Fruit fly (Drosophila melanogaster) whole organism, embryonic: Measurements from ENCODE around the gene CG13921.

Experiments
- Bgb ChIP-seq: fragments of 200-800 bp; sonication (Bioruptor generic); IDR thresholded peaks from 2 replicates; pipeline ENCODE4 v1.3.6; 2022; ENCODE audit warnings: missing biosample characterization, missing genetic modification characterization; ENCODE audit not compliant: partially characterized antibody
- CG10209 ChIP-seq: fragments of 200-800 bp; sonication (Bioruptor generic); optimal IDR thresholded peaks from 3 replicates; lab custom pipeline; 2017; ENCODE audit warnings: missing biosample characterization, mild to moderate bottlenecking, missing genetic modification characterization, missing genetic modification reagents
- CG10431 ChIP-seq: fragments of 200-800 bp; sonication (Bioruptor generic); optimal IDR thresholded peaks from 3 replicates; lab custom pipeline; 2018; ENCODE audit warnings: missing biosample characterization, mild to moderate bottlenecking, missing genetic modification characterization
- CG10979 ChIP-seq: fragments of 200-800 bp; sonication (Bioruptor generic); optimal IDR thresholded peaks from 2 replicates; lab custom pipeline; 2018; ENCODE audit warnings: missing biosample characterization, mild to moderate bottlenecking, missing genetic modification characterization, moderate library complexity
- CG11560 ChIP-seq: fragments of 200-800 bp; sonication (Bioruptor generic); IDR thresholded peaks from 3 replicates; pipeline ENCODE4 v1.3.6; 2022; ENCODE audit warnings: missing biosample characterization, missing genetic modification characterization
- CG13287 ChIP-seq: fragments of 200-800 bp; sonication (Bioruptor generic); IDR thresholded peaks from 2 replicates; pipeline ENCODE4 v1.3.6; 2022; ENCODE audit warnings: missing biosample characterization, missing genetic modification characterization; ENCODE audit not compliant: partially characterized antibody
- CG14860 ChIP-seq: fragments of 200-800 bp; sonication (Bioruptor generic); IDR thresholded peaks from 3 replicates; pipeline ENCODE4 v1.3.6; 2022; ENCODE audit warnings: missing biosample characterization, missing genetic modification characterization; ENCODE audit not compliant: partially characterized antibody
- CG15601 ChIP-seq: fragments of 200-800 bp; sonication (Bioruptor generic); optimal IDR thresholded peaks from 3 replicates; lab custom pipeline; 2019; ENCODE audit warnings: missing biosample characterization, mild to moderate bottlenecking, missing genetic modification characterization, moderate library complexity
- CG16813 ChIP-seq: fragments of 200-800 bp; sonication (Bioruptor generic); IDR thresholded peaks from 3 replicates; pipeline ENCODE4 v1.3.6; 2022; ENCODE audit warnings: missing biosample characterization, missing genetic modification characterization; ENCODE audit not compliant: partially characterized antibody
- CG17186 ChIP-seq: fragments of 200-800 bp; sonication (Bioruptor generic); optimal IDR thresholded peaks from 3 replicates; lab custom pipeline; 2017; ENCODE audit warnings: missing biosample characterization, missing genetic modification reagents, missing genetic modification characterization
- CG4404 ChIP-seq: fragments of 200-800 bp; sonication (Bioruptor generic); IDR thresholded peaks from 2 replicates; pipeline ENCODE4 v1.3.6; 2022; ENCODE audit warnings: missing biosample characterization, missing genetic modification characterization
- CG6683 ChIP-seq: fragments of 200-800 bp; sonication (Bioruptor generic); optimal IDR thresholded peaks from 2 replicates; lab custom pipeline; 2017; ENCODE audit warnings: missing biosample characterization, mild to moderate bottlenecking, missing genetic modification characterization, missing genetic modification reagents
- CG8924 ChIP-seq: fragments of 200-800 bp; optimal IDR thresholded peaks from 3 replicates; lab custom pipeline; 2019; ENCODE audit warnings: missing biosample characterization, mild to moderate bottlenecking, missing genetic modification characterization, moderate library complexity
- Camta ChIP-seq: fragments of 200-800 bp; sonication (Bioruptor generic); optimal IDR thresholded peaks from 2 replicates; lab custom pipeline; 2016; ENCODE audit warnings: missing biosample characterization, missing genetic modification characterization
- Dp ChIP-seq: fragments of 200-800 bp; sonication (Bioruptor generic); optimal IDR thresholded peaks from 2 replicates; lab custom pipeline; 2018; ENCODE audit warnings: missing biosample characterization, mild to moderate bottlenecking, missing genetic modification characterization, moderate library complexity
- Dref ChIP-seq: fragments of 200-800 bp; sonication (Bioruptor generic); IDR thresholded peaks from 2 replicates; pipeline ENCODE4 v1.3.6; 2022; ENCODE audit warnings: missing biosample characterization, missing genetic modification characterization
- Myb ChIP-seq: fragments of 200-800 bp; sonication (Bioruptor generic); optimal IDR thresholded peaks from 2 replicates; lab custom pipeline; 2016; ENCODE audit warnings: missing biosample characterization, missing genetic modification characterization
- NfI ChIP-seq: fragments of 200-800 bp; sonication (Bioruptor generic); optimal IDR thresholded peaks from 3 replicates; lab custom pipeline; 2018; ENCODE audit warnings: missing biosample characterization, mild to moderate bottlenecking, missing genetic modification characterization, moderate library complexity
- Scr ChIP-seq: fragments of 200-800 bp; sonication (Bioruptor generic); IDR thresholded peaks from 2 replicates; pipeline ENCODE4 v1.3.6; 2022; ENCODE audit warnings: missing biosample characterization, missing genetic modification characterization; ENCODE audit not compliant: partially characterized antibody
- Sox100B ChIP-seq: fragments of 200-800 bp; sonication (Bioruptor generic); optimal IDR thresholded peaks from 3 replicates; lab custom pipeline; 2018; ENCODE audit warnings: missing biosample characterization, mild to moderate bottlenecking, missing genetic modification characterization
- YL-1 ChIP-seq: fragments of 200-800 bp; sonication (Bioruptor generic); optimal IDR thresholded peaks from 3 replicates; lab custom pipeline; 2017; ENCODE audit warnings: missing biosample characterization, mild to moderate bottlenecking, missing genetic modification characterization
- amos ChIP-seq: fragments of 200-800 bp; sonication (Bioruptor generic); IDR thresholded peaks from 2 replicates; pipeline ENCODE4 v1.3.6; 2022; ENCODE audit warnings: missing biosample characterization, missing genetic modification characterization; ENCODE audit not compliant: partially characterized antibody
- ase ChIP-seq: fragments of 200-800 bp; sonication (Bioruptor generic); IDR thresholded peaks from 3 replicates; pipeline ENCODE4 v1.3.6; 2022; ENCODE audit warnings: missing biosample characterization, missing genetic modification characterization
- bab2 ChIP-seq: fragments of 200-800 bp; sonication (Bioruptor generic); optimal IDR thresholded peaks from 2 replicates; lab custom pipeline; 2016; ENCODE audit warnings: missing biosample characterization, missing genetic modification characterization
- ci ChIP-seq: fragments of 200-800 bp; sonication (Bioruptor generic); IDR thresholded peaks from 3 replicates; pipeline ENCODE4 v1.3.6; 2022; ENCODE audit warnings: missing biosample characterization, missing genetic modification characterization
- crc ChIP-seq: fragments of 200-800 bp; sonication (Bioruptor generic); optimal IDR thresholded peaks from 2 replicates; lab custom pipeline; 2016; ENCODE audit warnings: missing biosample characterization, missing genetic modification characterization
- crp ChIP-seq, 2 experiments: fragments of 200-800 bp; sonication (Bioruptor generic); optimal IDR thresholded peaks; 2 replicates in 1 of 2; 3 replicates in 1 of 2; lab custom pipeline; 2017; ENCODE audit warnings: missing biosample characterization in 2 of 2, missing genetic modification characterization in 2 of 2, mild to moderate bottlenecking in 1 of 2, moderate library complexity in 1 of 2
- ems ChIP-seq: fragments of 200-800 bp; sonication (Bioruptor generic); optimal IDR thresholded peaks from 3 replicates; lab custom pipeline; 2016; ENCODE audit warnings: missing biosample characterization, missing genetic modification characterization
- gt ChIP-seq: fragments of 200-800 bp; sonication (Bioruptor generic); IDR thresholded peaks from 2 replicates; pipeline ENCODE4 v1.3.6; 2022; ENCODE audit warnings: missing biosample characterization, missing genetic modification characterization
- hbn ChIP-seq: fragments of 200-800 bp; sonication (Bioruptor generic); IDR thresholded peaks from 2 replicates; pipeline ENCODE4 v1.3.6; 2022; ENCODE audit warnings: missing biosample characterization, missing genetic modification characterization; ENCODE audit not compliant: partially characterized antibody
- her ChIP-seq: fragments of 200-800 bp; sonication (Bioruptor generic); optimal IDR thresholded peaks from 2 replicates; lab custom pipeline; 2016; ENCODE audit warnings: missing biosample characterization, missing genetic modification characterization
- inv ChIP-seq: fragments of 200-800 bp; sonication (Bioruptor generic); IDR thresholded peaks from 2 replicates; pipeline ENCODE4 v1.3.6; 2022; ENCODE audit warnings: missing biosample characterization, missing genetic modification characterization; ENCODE audit not compliant: partially characterized antibody
- klu ChIP-seq: fragments of 200-800 bp; sonication (Bioruptor generic); IDR thresholded peaks from 2 replicates; pipeline ENCODE4 v1.3.6; 2022; ENCODE audit warnings: missing biosample characterization, missing genetic modification characterization
- mam ChIP-seq: fragments of 200-800 bp; sonication (Bioruptor generic); optimal IDR thresholded peaks from 3 replicates; lab custom pipeline; 2016; ENCODE audit warnings: missing biosample characterization, missing genetic modification characterization
- nom ChIP-seq: fragments of 200-800 bp; sonication (Bioruptor generic); optimal IDR thresholded peaks from 2 replicates; lab custom pipeline; 2017; ENCODE audit warnings: missing biosample characterization, missing genetic modification characterization, mild to moderate bottlenecking, moderate library complexity, missing genetic modification reagents
- odd ChIP-seq: fragments of 200-800 bp; sonication (Bioruptor generic); optimal IDR thresholded peaks from 2 replicates; lab custom pipeline; 2017; ENCODE audit warnings: missing biosample characterization, mild to moderate bottlenecking, missing genetic modification characterization
- phol ChIP-seq: fragments of 200-800 bp; sonication (Bioruptor generic); optimal IDR thresholded peaks from 3 replicates; lab custom pipeline; 2018; ENCODE audit warnings: missing biosample characterization, mild to moderate bottlenecking, missing genetic modification characterization, moderate library complexity
- pzg ChIP-seq: fragments of 200-800 bp; sonication (Bioruptor generic); optimal IDR thresholded peaks from 3 replicates; lab custom pipeline; 2018; ENCODE audit warnings: missing biosample characterization, mild to moderate bottlenecking, missing genetic modification characterization, moderate library complexity
- row ChIP-seq: fragments of 200-800 bp; sonication (Bioruptor generic); IDR thresholded peaks from 3 replicates; pipeline ENCODE4 v1.3.6; 2022; ENCODE audit warnings: missing biosample characterization, missing genetic modification characterization
- sens ChIP-seq: fragments of 200-800 bp; sonication (Bioruptor generic); peaks from one replicate; lab custom pipeline; 2016; ENCODE audit warnings: missing biosample characterization, missing genetic modification characterization
- sna ChIP-seq: fragments of 200-800 bp; sonication (Bioruptor generic); IDR thresholded peaks from 2 replicates; pipeline ENCODE4 v1.3.6; 2022; ENCODE audit warnings: missing biosample characterization, missing genetic modification characterization; ENCODE audit not compliant: partially characterized antibody
- stwl ChIP-seq: fragments of 200-800 bp; sonication (Bioruptor generic); optimal IDR thresholded peaks from 3 replicates; lab custom pipeline; 2018; ENCODE audit warnings: missing biosample characterization, mild to moderate bottlenecking, missing genetic modification characterization, moderate library complexity
- tna ChIP-seq: fragments of 200-800 bp; sonication (Bioruptor generic); IDR thresholded peaks from 2 replicates; pipeline ENCODE4 v1.3.6; 2022; ENCODE audit warnings: missing biosample characterization, missing genetic modification characterization; ENCODE audit not compliant: partially characterized antibody
- toy ChIP-seq: fragments of 200-800 bp; sonication (Bioruptor generic); IDR thresholded peaks from 2 replicates; pipeline ENCODE4 v1.3.6; 2022; ENCODE audit warnings: missing biosample characterization, missing genetic modification characterization

Gene CG13921

DNA sequence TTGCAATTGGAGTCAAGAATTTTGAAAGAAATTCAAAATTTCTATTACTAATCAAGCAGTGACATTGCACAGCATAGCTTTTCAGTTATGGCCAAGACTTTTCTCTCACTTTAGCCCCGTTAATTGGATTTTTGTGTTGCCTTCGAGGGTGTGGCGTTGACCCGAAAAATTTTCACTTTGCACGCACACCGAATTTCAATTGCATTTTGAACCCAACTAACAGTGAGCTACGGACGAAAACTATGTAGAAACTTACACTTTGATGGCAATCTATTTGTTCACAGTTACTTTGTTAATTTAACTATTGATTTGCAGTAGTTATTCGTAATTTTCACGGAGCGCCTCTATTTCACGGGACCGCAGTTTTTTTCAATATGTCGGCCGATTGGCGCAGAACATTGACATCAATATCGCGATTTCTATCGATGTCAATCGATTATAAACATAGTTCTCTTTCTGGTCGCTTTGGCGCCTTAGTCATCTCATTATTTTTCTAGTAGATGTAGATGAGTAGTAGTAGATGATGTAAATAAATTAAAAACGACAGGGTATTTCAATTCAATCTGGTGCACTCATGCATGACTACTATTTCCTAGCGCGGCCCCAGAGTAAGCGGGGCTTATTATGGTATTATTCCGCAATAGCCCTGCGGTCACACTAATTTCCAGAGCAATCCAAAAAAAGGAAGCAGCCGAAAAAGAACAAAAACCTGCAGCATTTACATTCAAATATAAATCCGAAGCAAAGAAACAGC, 48.4 kb downstream of the CG13921 start, which contains the start of the genes alpha-Spec, dlt and Cdc37 (continued):
- TF ChIP-seq CG10209 (GFP tag; lab: Kevin White, UChicago) (peak; percentile 2), Dref (GFP tag; lab: Robert Waterston, UW) (peak; percentile 95), CG10979 (tag; lab: Kevin White, UChicago) (peak; percentile 1), Bgb (peak; percentile 79), mam (GFP tag; lab: Kevin White, UChicago) (peak; percentile 41), NfI (GFP tag; lab: Kevin White, UChicago) (peak; percentile 35), her (GFP tag; lab: Kevin White, UChicago) (peak; percentile 12), gt (no peak), odd (GFP tag; lab: Kevin White, UChicago) (no peak), amos (peak; percentile 79), nom (GFP tag; lab: Kevin White, UChicago) (peak; percentile 55), toy (GFP tag; lab: Robert Waterston, UW) (no peak), CG15601 (tag; lab: Kevin White, UChicago) (peak; percentile 26), tna (GFP tag; lab: Robert Waterston, UW) (peak; percentile 74), Sox100B (GFP tag; lab: Kevin White, UChicago) (no peak), YL-1 (GFP tag; lab: Kevin White, UChicago) (peak; percentile 85), Camta (peak; percentile 6), crc (GFP tag; lab: Kevin White, UChicago) (no peak), CG16813 (GFP tag; lab: Robert Waterston, UW) (peak; percentile 80), hbn (GFP tag; lab: Robert Waterston, UW) (peak; percentile 73), sens (GFP tag; lab: Kevin White, UChicago) (peak; percentile 84), Scr (GFP tag; lab: Robert Waterston, UW) (peak; percentile 78), CG11560 (tag; lab: Robert Waterston, UW) (peak; percentile 90), CG8924 (tag; lab: Kevin White, UChicago) (peak; percentile 22), row (peak; percentile 31; the same call in 1 of the 3 replicates), CG10431 (GFP tag; lab: Kevin White, UChicago) (peak; percentile 59), Dp (GFP tag; lab: Kevin White, UChicago) (peak; percentile 47)

DNA sequence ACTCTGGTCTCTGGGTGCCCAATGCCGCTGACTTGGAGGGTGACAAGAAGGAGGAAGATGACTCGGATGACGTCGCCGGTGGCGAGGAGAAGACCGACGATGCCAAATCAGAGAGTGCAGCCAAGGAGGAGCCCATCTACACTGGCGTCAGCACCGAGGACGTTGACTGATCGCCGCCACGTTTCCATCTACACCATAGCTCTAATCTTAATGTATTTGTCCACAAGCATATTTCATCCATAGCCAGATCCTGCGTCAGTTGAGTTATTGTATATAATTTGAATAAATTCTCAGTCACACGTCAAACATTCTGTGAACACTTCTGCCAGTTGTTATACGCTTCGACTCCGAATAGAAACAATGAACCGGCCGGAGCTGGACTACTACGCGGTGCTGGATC, 50.3 kb downstream of the CG13921 start, which contains the start of gene CG12020:
CG12020 (plus strand) TSS at position 301 of the 400 bp plus-strand sequence.
- TF ChIP-seq CG6683 = no peak
- TF ChIP-seq klu (GFP tag; lab: Robert Waterston, UW) = no peak
- no peak for TF ChIP-seq crc (GFP tag; lab: Kevin White, UChicago)
- TF ChIP-seq sens (GFP tag; lab: Kevin White, UChicago) = peak; percentile 28

DNA sequence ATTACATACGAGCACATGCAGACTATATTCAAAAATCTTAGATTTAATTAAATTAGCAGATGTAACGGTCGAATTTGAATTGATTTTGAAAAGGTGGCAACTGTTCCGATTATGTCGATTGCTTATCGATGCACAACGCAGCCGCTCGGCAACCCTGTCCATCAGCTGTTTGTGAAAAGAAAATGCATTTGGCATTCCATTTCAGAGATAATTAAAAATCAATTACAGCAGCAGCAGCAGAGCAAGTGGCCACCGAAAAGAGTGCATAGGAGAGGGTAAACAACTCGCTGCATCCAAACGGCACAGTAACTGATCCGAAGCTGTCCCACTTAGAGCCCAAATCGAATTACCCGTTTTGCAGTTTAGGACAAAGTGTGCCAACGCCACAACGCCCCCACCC, 51.9 kb downstream of the CG13921 start, which contains the start of gene Patj:
Patj (plus strand) TSS at position 155 of the 400 bp plus-strand sequence.
- TF ChIP-seq stwl (tag; lab: Kevin White, UChicago) (peak; percentile 69), Dref (GFP tag; lab: Robert Waterston, UW) (peak; percentile 79), inv (peak; percentile 35; the same call in 1 of the 2 replicates), Myb (GFP tag; lab: Kevin White, UChicago) (peak; percentile 99), phol (tag; lab: Kevin White, UChicago) (peak; percentile 25), bab2 (GFP tag; lab: Kevin White, UChicago) (no peak), pzg (GFP tag; lab: Kevin White, UChicago) (peak; percentile 83), ase (no peak), sens (GFP tag; lab: Kevin White, UChicago) (peak; percentile 29), sna (GFP tag; lab: Robert Waterston, UW) (peak; percentile 50; the same call in 1 of the 2 replicates), CG14860 (GFP tag; lab: Robert Waterston, UW) (peak; percentile 40; the same call in 1 of the 3 replicates), YL-1 (GFP tag; lab: Kevin White, UChicago) (peak; percentile 56), ci (0 out of 3 replicates have a peak, but pooled peaks have one; percentile 32), CG13287 (peak; percentile 72), CG17186 (GFP tag; lab: Kevin White, UChicago) (peak; percentile 3), crp (GFP tag; optimal IDR thresholded peaks at IDR 0.05; lab: Kevin White, UChicago) (peak; percentile 81 to 97), hbn (GFP tag; lab: Robert Waterston, UW) (peak; percentile 37; the same call in 1 of the 2 replicates), Dp (GFP tag; lab: Kevin White, UChicago) (peak; percentile 69), ems (GFP tag; lab: Kevin White, UChicago) (no peak), CG4404 (GFP tag; lab: Robert Waterston, UW) (no peak)
